Fruit fly (Drosophila melanogaster) whole organism, embryonic: Measurements from ENCODE around the gene CG46462.

Experiments used
- Bgb ChIP-seq: fragments of 200-800 bp; sonication (Bioruptor generic); IDR thresholded peaks from 2 replicates; pipeline ENCODE4 v1.3.6; 2022; ENCODE audit warnings: missing biosample characterization, missing genetic modification characterization; ENCODE audit not compliant: partially characterized antibody
- Bteb2 ChIP-seq: fragments of 200-800 bp; sonication (Bioruptor generic); optimal IDR thresholded peaks from 2 replicates; lab custom pipeline; 2016; ENCODE audit warnings: missing biosample characterization, missing genetic modification characterization
- CG10565 ChIP-seq: fragments of 200-800 bp; sonication (Bioruptor generic); optimal IDR thresholded peaks from 3 replicates; lab custom pipeline; 2016; ENCODE audit warnings: missing biosample characterization, mild to moderate bottlenecking, missing genetic modification characterization
- CG10654 ChIP-seq: fragments of 200-800 bp; sonication (Bioruptor generic); optimal IDR thresholded peaks from 2 replicates; lab custom pipeline; 2016; ENCODE audit warnings: missing biosample characterization, missing genetic modification characterization
- CG11560 ChIP-seq: fragments of 200-800 bp; sonication (Bioruptor generic); IDR thresholded peaks from 3 replicates; pipeline ENCODE4 v1.3.6; 2022; ENCODE audit warnings: missing biosample characterization, missing genetic modification characterization
- CG15269 ChIP-seq: fragments of 200-800 bp; sonication (Bioruptor generic); optimal IDR thresholded peaks from 2 replicates; lab custom pipeline; 2018; ENCODE audit warnings: missing biosample characterization, mild to moderate bottlenecking, missing genetic modification characterization, moderate library complexity
- CG18764 ChIP-seq: fragments of 200-800 bp; sonication (Bioruptor generic); optimal IDR thresholded peaks from 3 replicates; lab custom pipeline; 2016; ENCODE audit warnings: missing biosample characterization, missing genetic modification characterization
- CG2116 ChIP-seq: fragments of 200-800 bp; sonication (Bioruptor generic); optimal IDR thresholded peaks from 3 replicates; lab custom pipeline; 2018; ENCODE audit warnings: missing biosample characterization, mild to moderate bottlenecking, missing genetic modification characterization
- CG2199 ChIP-seq: fragments of 200-800 bp; sonication (Bioruptor generic); IDR thresholded peaks from 3 replicates; pipeline ENCODE4 v1.3.6; 2022; ENCODE audit warnings: missing biosample characterization, missing genetic modification characterization
- CG3407 ChIP-seq: fragments of 200-800 bp; sonication (Bioruptor generic); optimal IDR thresholded peaks from 2 replicates; lab custom pipeline; 2018; ENCODE audit warnings: missing biosample characterization, mild to moderate bottlenecking, missing genetic modification characterization
- CG34376 ChIP-seq: fragments of 200-800 bp; sonication (Bioruptor generic); optimal IDR thresholded peaks from 2 replicates; lab custom pipeline; 2018; ENCODE audit warnings: missing biosample characterization, mild to moderate bottlenecking, missing genetic modification characterization
- CG34422 ChIP-seq: fragments of 200-800 bp; sonication (Bioruptor generic); IDR thresholded peaks from 3 replicates; pipeline ENCODE4 v1.3.6; 2022; ENCODE audit warnings: missing biosample characterization, missing genetic modification characterization
- CG3726 ChIP-seq: fragments of 200-800 bp; sonication (Bioruptor generic); IDR thresholded peaks from 3 replicates; pipeline ENCODE4, ENCODE4 v1.3.6; 2022; ENCODE audit warnings: missing biosample characterization, missing genetic modification characterization
- CG4617 ChIP-seq: fragments of 200-800 bp; sonication (Bioruptor generic); optimal IDR thresholded peaks from 3 replicates; lab custom pipeline; 2016; ENCODE audit warnings: missing biosample characterization, missing genetic modification characterization, borderline replicate concordance
- CG4820 ChIP-seq: fragments of 200-800 bp; sonication (Bioruptor generic); optimal IDR thresholded peaks from 3 replicates; lab custom pipeline; 2016; ENCODE audit warnings: missing biosample characterization, missing genetic modification characterization
- CG5180 ChIP-seq: fragments of 200-800 bp; sonication (Bioruptor generic); optimal IDR thresholded peaks from 3 replicates; lab custom pipeline; 2017; ENCODE audit warnings: missing biosample characterization, missing genetic modification characterization, mild to moderate bottlenecking, moderate library complexity, missing genetic modification reagents
- CG5245 ChIP-seq: fragments of 200-800 bp; sonication (Bioruptor generic); optimal IDR thresholded peaks from 3 replicates; lab custom pipeline; 2016; ENCODE audit warnings: missing biosample characterization, missing genetic modification characterization
- CG7987 ChIP-seq: fragments of 200-800 bp; sonication (Bioruptor generic); optimal IDR thresholded peaks from 2 replicates; lab custom pipeline; 2018; ENCODE audit warnings: missing biosample characterization, mild to moderate bottlenecking, missing genetic modification characterization, moderate library complexity
- CG8290 ChIP-seq, 3 experiments: fragments of 200-800 bp; sonication (Bioruptor generic); optimal IDR thresholded peaks; 2 replicates each; lab custom pipeline; 2016 to 2019; ENCODE audit warnings: missing biosample characterization in 3 of 3, missing genetic modification characterization in 3 of 3, mild to moderate bottlenecking in 2 of 3, moderate library complexity in 1 of 3
- CG9609 ChIP-seq: fragments of 200-800 bp; sonication (Bioruptor generic); optimal IDR thresholded peaks from 3 replicates; lab custom pipeline; 2016; ENCODE audit warnings: missing biosample characterization, missing genetic modification characterization
- CoRest ChIP-seq: fragments of 200-800 bp; sonication (Bioruptor generic); optimal IDR thresholded peaks from 3 replicates; lab custom pipeline; 2018; ENCODE audit warnings: missing biosample characterization, mild to moderate bottlenecking, missing genetic modification characterization, moderate library complexity
- Dip3 ChIP-seq: fragments of 200-800 bp; sonication (Bioruptor generic); optimal IDR thresholded peaks from 3 replicates; lab custom pipeline; 2016; ENCODE audit warnings: missing biosample characterization, missing genetic modification characterization
- HHEX ChIP-seq: fragments of 200-800 bp; sonication (Bioruptor generic); optimal IDR thresholded peaks from 3 replicates; lab custom pipeline; 2017; ENCODE audit warnings: missing biosample characterization, mild to moderate bottlenecking, missing genetic modification characterization, missing genetic modification reagents
- Lpt ChIP-seq: fragments of >200 bp; optimal IDR thresholded peaks from 2 replicates; lab custom pipeline; 2018; ENCODE audit warnings: missing biosample characterization, missing genetic modification characterization
- Mad ChIP-seq: fragments of 200-800 bp; sonication (Bioruptor generic); optimal IDR thresholded peaks from 2 replicates; lab custom pipeline; 2016; ENCODE audit warnings: missing biosample characterization, missing genetic modification characterization
- Med ChIP-seq: fragments of 200-800 bp; sonication (Bioruptor generic); peaks from one replicate; lab custom pipeline; 2016; ENCODE audit warnings: missing biosample characterization, missing genetic modification characterization, mild to moderate bottlenecking, inconsistent platforms, moderate library complexity
- Nf-YC ChIP-seq: fragments of 200-800 bp; optimal IDR thresholded peaks from 3 replicates; lab custom pipeline; 2019; ENCODE audit warnings: missing biosample characterization, mild to moderate bottlenecking, missing genetic modification characterization, moderate library complexity
- Rfx ChIP-seq: fragments of 200-800 bp; sonication (Bioruptor generic); IDR thresholded peaks from 2 replicates; pipeline ENCODE4 v1.3.6; 2022; ENCODE audit warnings: missing biosample characterization, missing genetic modification characterization
- Side ChIP-seq: fragments of 200-800 bp; sonication (Bioruptor generic); optimal IDR thresholded peaks from 2 replicates; lab custom pipeline; 2016; ENCODE audit warnings: missing biosample characterization, missing genetic modification characterization
- Trl ChIP-seq, 3 experiments: fragments of >200 bp in 2 of 3; fragments of 200-800 bp in 1 of 3; sonication (Bioruptor generic) in 1 of 3; optimal IDR thresholded peaks; 2 replicates in 1 of 3; 3 replicates in 2 of 3; lab custom pipeline; 2016 to 2017; ENCODE audit warnings: missing biosample characterization in 1 of 3, missing genetic modification characterization in 1 of 3
- Xrp1 ChIP-seq: fragments of 200-800 bp; sonication (Bioruptor generic); IDR thresholded peaks from 2 replicates; pipeline ENCODE4 v1.3.6; 2022; ENCODE audit warnings: missing biosample characterization, missing genetic modification characterization
- amos ChIP-seq: fragments of 200-800 bp; sonication (Bioruptor generic); IDR thresholded peaks from 2 replicates; pipeline ENCODE4 v1.3.6; 2022; ENCODE audit warnings: missing biosample characterization, missing genetic modification characterization; ENCODE audit not compliant: partially characterized antibody
- bigmax ChIP-seq: fragments of 200-800 bp; sonication (Bioruptor generic); optimal IDR thresholded peaks from 2 replicates; lab custom pipeline; 2018; ENCODE audit warnings: missing biosample characterization, mild to moderate bottlenecking, missing genetic modification characterization
- btn ChIP-seq: fragments of 200-800 bp; sonication (Bioruptor generic); optimal IDR thresholded peaks from 2 replicates; lab custom pipeline; 2016; ENCODE audit warnings: missing biosample characterization, missing genetic modification characterization
- cg ChIP-seq: fragments of 200-800 bp; sonication (Bioruptor generic); optimal IDR thresholded peaks from 3 replicates; lab custom pipeline; 2019; ENCODE audit warnings: missing biosample characterization, mild to moderate bottlenecking, missing genetic modification characterization, moderate library complexity
- dati ChIP-seq: fragments of 200-800 bp; sonication (Bioruptor generic); IDR thresholded peaks from 2 replicates; pipeline ENCODE4 v1.3.6; 2022; ENCODE audit warnings: missing biosample characterization, missing genetic modification characterization
- dmrt99B ChIP-seq: fragments of 200-800 bp; sonication (Bioruptor generic); optimal IDR thresholded peaks from 2 replicates; lab custom pipeline; 2018; ENCODE audit warnings: missing biosample characterization, mild to moderate bottlenecking, missing genetic modification characterization, moderate library complexity
- gro ChIP-seq: fragments of 200-800 bp; sonication (Bioruptor generic); optimal IDR thresholded peaks from 2 replicates; lab custom pipeline; 2016; ENCODE audit warnings: missing biosample characterization, missing genetic modification characterization
- hth ChIP-seq: fragments of >200 bp; optimal IDR thresholded peaks from 2 replicates; lab custom pipeline; 2017; ENCODE audit warnings: inconsistent platforms
- mld ChIP-seq: fragments of 200-800 bp; sonication (Bioruptor generic); IDR thresholded peaks from 3 replicates; pipeline ENCODE4 v1.3.6; 2022; ENCODE audit warnings: missing biosample characterization, missing genetic modification characterization; ENCODE audit not compliant: partially characterized antibody
- nau ChIP-seq: fragments of 200-800 bp; sonication (Bioruptor generic); optimal IDR thresholded peaks from 3 replicates; lab custom pipeline; 2017; ENCODE audit warnings: missing biosample characterization, mild to moderate bottlenecking, missing genetic modification characterization, missing genetic modification reagents
- pfk ChIP-seq: fragments of 200-800 bp; sonication (Bioruptor generic); optimal IDR thresholded peaks from 2 replicates; lab custom pipeline; 2018; ENCODE audit warnings: missing biosample characterization, mild to moderate bottlenecking, missing genetic modification characterization, moderate library complexity
- sd ChIP-seq: fragments of 200-800 bp; sonication (Bioruptor generic); optimal IDR thresholded peaks from 3 replicates; lab custom pipeline; 2018; ENCODE audit warnings: missing biosample characterization, mild to moderate bottlenecking, missing genetic modification characterization, moderate library complexity
- sim ChIP-seq: fragments of 200-800 bp; sonication (Bioruptor generic); IDR thresholded peaks from 2 replicates; pipeline ENCODE4 v1.3.6; 2022; ENCODE audit warnings: missing biosample characterization, missing genetic modification characterization
- sna ChIP-seq: fragments of 200-800 bp; sonication (Bioruptor generic); IDR thresholded peaks from 2 replicates; pipeline ENCODE4 v1.3.6; 2022; ENCODE audit warnings: missing biosample characterization, missing genetic modification characterization; ENCODE audit not compliant: partially characterized antibody
- sr ChIP-seq: fragments of 200-800 bp; sonication (Bioruptor generic); IDR thresholded peaks from 3 replicates; pipeline ENCODE4 v1.3.6; 2022; ENCODE audit warnings: missing biosample characterization, missing genetic modification characterization
- tio ChIP-seq: fragments of 200-800 bp; sonication (Bioruptor generic); optimal IDR thresholded peaks from 2 replicates; lab custom pipeline; 2017; ENCODE audit warnings: missing biosample characterization, missing genetic modification characterization, inconsistent platforms
- trh ChIP-seq: fragments of 200-800 bp; sonication (Bioruptor generic); optimal IDR thresholded peaks from 2 replicates; lab custom pipeline; 2016; ENCODE audit warnings: missing biosample characterization, missing genetic modification characterization
- tx ChIP-seq: fragments of 200-800 bp; sonication (Bioruptor generic); optimal IDR thresholded peaks from 2 replicates; lab custom pipeline; 2016; ENCODE audit warnings: missing biosample characterization, missing genetic modification characterization
- unpg ChIP-seq: fragments of 200-800 bp; sonication (Bioruptor generic); optimal IDR thresholded peaks from 3 replicates; lab custom pipeline; 2018; ENCODE audit warnings: missing biosample characterization, mild to moderate bottlenecking, missing genetic modification characterization, moderate library complexity

Gene CG46462

DNA sequence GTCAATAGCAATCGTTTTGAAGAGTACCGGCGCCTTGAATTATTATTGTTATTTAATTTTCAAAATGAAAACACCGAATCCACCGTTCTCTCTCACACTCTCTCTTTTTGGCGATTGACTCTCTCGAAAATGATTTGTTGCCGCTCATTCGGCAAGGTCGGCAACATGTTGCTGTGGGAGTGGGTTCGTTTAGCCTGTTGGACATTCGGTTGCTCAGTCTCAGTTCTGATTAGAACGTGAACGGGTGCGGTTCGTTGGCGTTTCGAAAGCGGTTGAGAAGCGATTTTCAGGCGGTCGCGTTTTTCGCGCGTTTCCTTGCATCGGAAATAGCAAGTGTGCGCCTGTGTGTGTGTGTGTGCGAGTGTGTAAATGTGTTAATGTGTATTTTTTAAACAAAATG is 7.5 kb downstream of the CG46462 start, which contains the start of gene Ac76E (continued):
- peak; percentile 60; the same call in 1 of the 3 replicates for TF ChIP-seq CG2199 (GFP tag; lab: Robert Waterston, UW)
- no peak for TF ChIP-seq CG10654 (GFP tag; lab: Kevin White, UChicago)
- no peak for TF ChIP-seq bigmax (GFP tag; lab: Kevin White, UChicago)
- TF ChIP-seq dati (GFP tag; lab: Robert Waterston, UW), result no peak
- peak; percentile 37 for TF ChIP-seq cg (GFP tag; lab: Kevin White, UChicago)
- TF ChIP-seq trh (GFP tag; lab: Kevin White, UChicago), result no peak
- TF ChIP-seq sna (GFP tag; lab: Robert Waterston, UW), result 0 out of 2 replicates have a peak, but pooled peaks have one; percentile 23
- TF ChIP-seq mld (GFP tag; lab: Robert Waterston, UW), result no peak
- TF ChIP-seq dmrt99B (tag; lab: Kevin White, UChicago), result no peak
- TF ChIP-seq sd (tag; lab: Kevin White, UChicago), result peak; percentile 25
- no peak for TF ChIP-seq Mad
- TF ChIP-seq amos (GFP tag; lab: Robert Waterston, UW), result no peak; the same call in 1 of the 2 replicates
- TF ChIP-seq CG11560 (tag; lab: Robert Waterston, UW), result no peak
- TF ChIP-seq Side (GFP tag; lab: Kevin White, UChicago), result no peak
- no peak for TF ChIP-seq Dip3 (GFP tag; lab: Kevin White, UChicago)
- no peak for TF ChIP-seq Lpt (GFP tag; lab: Kevin White, UChicago)
- TF ChIP-seq CG3407 (GFP tag; lab: Kevin White, UChicago), result no peak
- no peak for TF ChIP-seq CG18764
- no peak for TF ChIP-seq CG4617 (GFP tag; lab: Kevin White, UChicago)
- TF ChIP-seq pfk (GFP tag; lab: Kevin White, UChicago), result no peak
- TF ChIP-seq sr (GFP tag; lab: Robert Waterston, UW), result no peak
- peak; percentile 28 for TF ChIP-seq nau (GFP tag; lab: Kevin White, UChicago)
- no peak for TF ChIP-seq CG5180 (GFP tag; lab: Kevin White, UChicago)
- TF ChIP-seq CG15269 (tag; lab: Kevin White, UChicago), result peak; percentile 4
- TF ChIP-seq btn (GFP tag; lab: Kevin White, UChicago), result no peak
- TF ChIP-seq CG10565 (GFP tag; lab: Kevin White, UChicago), result no peak
- TF ChIP-seq Bteb2, result no peak
- no peak for TF ChIP-seq Xrp1 (GFP tag; lab: Robert Waterston, UW)
- TF ChIP-seq CoRest, result no peak
- no peak for TF ChIP-seq tio (GFP tag; lab: Kevin White, UChicago)
- no peak for TF ChIP-seq Nf-YC
- peak; percentile 80 for TF ChIP-seq gro (GFP tag; lab: Kevin White, UChicago)
- TF ChIP-seq CG7987 (GFP tag; lab: Kevin White, UChicago), result peak; percentile 1
- TF ChIP-seq CG34376 (GFP tag; lab: Kevin White, UChicago), result peak; percentile 30
- no peak for TF ChIP-seq CG8290 (GFP tag; optimal IDR thresholded peaks at IDR 0.05; lab: Kevin White, UChicago)
- peak in 1 of 2 experiments; percentile 73 for TF ChIP-seq CG8290 (tag; optimal IDR thresholded peaks at IDR 0.05; lab: Kevin White, UChicago)
- peak; percentile 32; the same call in 1 of the 3 replicates for TF ChIP-seq CG34422
- TF ChIP-seq Bgb (GFP tag; lab: Robert Waterston, UW), result peak; percentile 67
- peak; percentile 35; the same call in 1 of the 2 replicates for TF ChIP-seq Rfx
- no peak for TF ChIP-seq CG4820 (GFP tag; lab: Kevin White, UChicago)
- no peak for TF ChIP-seq tx (GFP tag; lab: Kevin White, UChicago)
- TF ChIP-seq CG5245 (GFP tag; lab: Kevin White, UChicago), result no peak
- TF ChIP-seq hth, result no peak
- TF ChIP-seq Med (GFP tag; lab: Kevin White, UChicago), result peak; percentile 81
- TF ChIP-seq CG2116 (GFP tag; lab: Kevin White, UChicago), result no peak
- no peak for TF ChIP-seq sim (GFP tag; lab: Robert Waterston, UW)
- peak; percentile 67 to 92 for TF ChIP-seq Trl (optimal IDR thresholded peaks at IDR 0.05; lab: Kevin White, UChicago)
- TF ChIP-seq Trl (GFP tag; optimal IDR thresholded peaks at IDR 0.05; lab: Kevin White, UChicago), result no peak
- TF ChIP-seq unpg, result no peak
- no peak for TF ChIP-seq HHEX (GFP tag; lab: Kevin White, UChicago)
- TF ChIP-seq CG9609, result no peak
- TF ChIP-seq CG3726 (GFP tag; lab: Robert Waterston, UW), result no peak
